Fruit fly (Drosophila melanogaster): ENCODE results near the gene CG12288.

Gene CG12288

dm6 chr2L:16887660-16888573 lies 14.1 kb downstream of the CG12288 start, which contains the start of the genes osi and tweek (continued):
- TF ChIP-seq hkb (optimal IDR thresholded peaks at IDR 0.05) (no peak), hkb (GFP tag; IDR thresholded peaks at IDR 0.05) (no peak), trem (tag; optimal IDR thresholded peaks at IDR 0.05) (peak; percentile 58), CG17802 (tag; optimal IDR thresholded peaks at IDR 0.05) (no peak), ap (GFP tag; IDR thresholded peaks at IDR 0.05) (no peak), phol (tag; optimal IDR thresholded peaks at IDR 0.05) (peak; percentile 72), tx (GFP tag; optimal IDR thresholded peaks at IDR 0.05) (peak; percentile 11), lov (optimal IDR thresholded peaks at IDR 0.05) (no peak), lov (GFP tag; IDR thresholded peaks at IDR 0.05) (0 out of 3 replicates have a peak, but pooled peaks have one; percentile 8), D19B (GFP tag; optimal IDR thresholded peaks at IDR 0.05) (no peak), CG1024 (GFP tag; IDR thresholded peaks at IDR 0.05) (peak; percentile 31; the same call in 1 of the 2 replicates), CG14014 (GFP tag; IDR thresholded peaks at IDR 0.05) (no peak), zen (tag; optimal IDR thresholded peaks at IDR 0.05) (no peak), Ets97D (GFP tag; optimal IDR thresholded peaks at IDR 0.05) (no peak), amos (GFP tag; IDR thresholded peaks at IDR 0.05; ENCODE audit: partially characterized antibody) (peak; percentile 94), CG17612 (GFP tag; IDR thresholded peaks at IDR 0.05) (no peak), fd64A (GFP tag; optimal IDR thresholded peaks at IDR 0.05) (no peak), pfk (GFP tag; optimal IDR thresholded peaks at IDR 0.05) (no peak), row (GFP tag; IDR thresholded peaks at IDR 0.05) (peak; percentile 91), CG31388 (GFP tag; optimal IDR thresholded peaks at IDR 0.05) (peak; percentile 8), bigmax (GFP tag; optimal IDR thresholded peaks at IDR 0.05) (no peak), bcd (GFP tag; optimal IDR thresholded peaks at IDR 0.05) (peak; percentile 57), CG7271 (tag; optimal IDR thresholded peaks at IDR 0.05) (no peak), CkIIα-i1 (GFP tag; IDR thresholded peaks at IDR 0.05) (no peak), grau (tag; optimal IDR thresholded peaks at IDR 0.05) (peak; percentile 70), YL-1 (GFP tag; optimal IDR thresholded peaks at IDR 0.05) (peak; percentile 38), CG13287 (GFP tag; IDR thresholded peaks at IDR 0.05; ENCODE audit: partially characterized antibody) (peak; percentile 82), CG1792 (GFP tag; optimal IDR thresholded peaks at IDR 0.05) (no peak), Camta (GFP tag; optimal IDR thresholded peaks at IDR 0.05) (peak; percentile 62), Ets65A (GFP tag) (peak; percentile 93), CG12744 (GFP tag; optimal IDR thresholded peaks at IDR 0.05) (no peak), tap (tag; optimal IDR thresholded peaks at IDR 0.05) (peak; percentile 27), Hmx (GFP tag; optimal IDR thresholded peaks at IDR 0.05) (no peak), dmrt99B (tag; optimal IDR thresholded peaks at IDR 0.05) (no peak), vnd (GFP tag; IDR thresholded peaks at IDR 0.05; ENCODE audit: partially characterized antibody) (peak; percentile 87), Dref (GFP tag; IDR thresholded peaks at IDR 0.05) (peak; percentile 40), hbn (GFP tag; IDR thresholded peaks at IDR 0.05; ENCODE audit: partially characterized antibody) (peak; percentile 70), gem (tag; optimal IDR thresholded peaks at IDR 0.05) (peak; percentile 83), Sin3A (optimal IDR thresholded peaks at IDR 0.05) (peak; percentile 61), CG17568 (GFP tag; optimal IDR thresholded peaks at IDR 0.05) (no peak), CG12391 (tag; optimal IDR thresholded peaks at IDR 0.05) (peak; percentile 86), ash1 (GFP tag; optimal IDR thresholded peaks at IDR 0.05) (no peak), Poxn (GFP tag; IDR thresholded peaks at IDR 0.05) (peak; percentile 67), CG6765 (GFP tag; optimal IDR thresholded peaks at IDR 0.05) (no peak), Gug (GFP tag; IDR thresholded peaks at IDR 0.05) (peak; percentile 65; the same call in 2 of the 4 replicates), CG2889 (GFP tag; IDR thresholded peaks at IDR 0.05) (0 out of 3 replicates have a peak, but pooled peaks have one; percentile 38), slou (GFP tag; optimal IDR thresholded peaks at IDR 0.05) (peak; percentile 54), CG12659 (GFP tag; optimal IDR thresholded peaks at IDR 0.05) (peak; percentile 65), Hr3 (GFP tag; optimal IDR thresholded peaks at IDR 0.05) (peak; percentile 86), CG34376 (GFP tag; optimal IDR thresholded peaks at IDR 0.05) (peak; percentile 20)

Data from whole organism, embryonic.